Fruit fly (Drosophila melanogaster) whole organism, adult: ENCODE data around the gene LysB.

Experiments used
- CG11617 ChIP-seq: fragments of 200-800 bp; sonication (Bioruptor generic); optimal IDR thresholded peaks from 2 replicates; lab custom pipeline; 2017; ENCODE audit warnings: mild to moderate bottlenecking, missing biosample characterization, missing genetic modification reagents, missing genetic modification characterization
- CG12768 ChIP-seq: fragments of 200-800 bp; sonication (Bioruptor generic); optimal IDR thresholded peaks from 2 replicates; lab custom pipeline; 2017; ENCODE audit warnings: missing biosample characterization, missing genetic modification characterization, mild to moderate bottlenecking, moderate library complexity, missing genetic modification reagents
- CG14711 ChIP-seq: fragments of 200-800 bp; sonication (Bioruptor generic); optimal IDR thresholded peaks from 2 replicates; lab custom pipeline; 2018; ENCODE audit warnings: missing biosample characterization, mild to moderate bottlenecking, missing genetic modification characterization, moderate library complexity
- CG1620 ChIP-seq: fragments of 200-800 bp; sonication (Bioruptor generic); optimal IDR thresholded peaks from 2 replicates; lab custom pipeline; 2016; ENCODE audit warnings: missing biosample characterization, missing genetic modification characterization
- CG33017 ChIP-seq: fragments of 200-800 bp; sonication (Bioruptor generic); optimal IDR thresholded peaks from 2 replicates; lab custom pipeline; 2018; ENCODE audit warnings: missing biosample characterization, mild to moderate bottlenecking, missing genetic modification characterization, moderate library complexity
- CG5204 ChIP-seq: fragments of 200-800 bp; sonication (Bioruptor generic); optimal IDR thresholded peaks from 2 replicates; lab custom pipeline; 2016; ENCODE audit warnings: missing biosample characterization, missing genetic modification characterization
- CG7045 ChIP-seq: fragments of 200-800 bp; sonication (Bioruptor generic); optimal IDR thresholded peaks from 2 replicates; lab custom pipeline; 2017; ENCODE audit warnings: missing biosample characterization, mild to moderate bottlenecking, missing genetic modification characterization
- CG7101 ChIP-seq: fragments of 200-800 bp; sonication (Bioruptor generic); optimal IDR thresholded peaks from 2 replicates; lab custom pipeline; 2018; ENCODE audit warnings: missing biosample characterization, mild to moderate bottlenecking, missing genetic modification characterization, moderate library complexity
- Clk ChIP-seq: fragments of 200-800 bp; sonication (Bioruptor generic); optimal IDR thresholded peaks from 2 replicates; lab custom pipeline; 2017; ENCODE audit warnings: missing biosample characterization, missing genetic modification characterization
- Crg-1 ChIP-seq: fragments of 200-800 bp; sonication (Bioruptor generic); optimal IDR thresholded peaks from 2 replicates; lab custom pipeline; 2016; ENCODE audit warnings: missing biosample characterization, missing genetic modification characterization
- Hr96 ChIP-seq: fragments of 200-800 bp; sonication (Bioruptor generic); optimal IDR thresholded peaks from 2 replicates; lab custom pipeline; 2016; ENCODE audit warnings: missing biosample characterization, missing genetic modification characterization
- Mnt ChIP-seq: fragments of 200-800 bp; sonication (Bioruptor generic); optimal IDR thresholded peaks from 2 replicates; lab custom pipeline; 2016; ENCODE audit warnings: missing biosample characterization, mild to moderate bottlenecking, missing genetic modification characterization
- bab1 ChIP-seq: fragments of 200-800 bp; sonication (Bioruptor generic); optimal IDR thresholded peaks from 3 replicates; lab custom pipeline; 2019; ENCODE audit warnings: missing biosample characterization, mild to moderate bottlenecking, missing genetic modification characterization, moderate library complexity
- cic ChIP-seq: fragments of 200-800 bp; sonication (Bioruptor generic); optimal IDR thresholded peaks from 2 replicates; lab custom pipeline; 2017; ENCODE audit warnings: missing biosample characterization, mild to moderate bottlenecking, missing genetic modification characterization, moderate library complexity
- cnc ChIP-seq, 2 experiments: fragments of >200 bp; optimal IDR thresholded peaks; 2 replicates each; lab custom pipeline; 2017
- kay ChIP-seq: fragments of 200-800 bp; sonication (Bioruptor generic); peaks from one replicate; lab custom pipeline; 2016; ENCODE audit warnings: missing biosample characterization, missing genetic modification characterization, borderline replicate concordance
- ovo ChIP-seq: fragments of 200-800 bp; sonication (Bioruptor generic); optimal IDR thresholded peaks from 2 replicates; lab custom pipeline; 2016; ENCODE audit warnings: missing biosample characterization, missing genetic modification characterization
- pad ChIP-seq: fragments of 200-800 bp; sonication (Bioruptor generic); optimal IDR thresholded peaks from 3 replicates; lab custom pipeline; 2017; ENCODE audit warnings: missing biosample characterization, missing genetic modification characterization, mild to moderate bottlenecking, moderate library complexity, missing genetic modification reagents
- tj ChIP-seq: fragments of 200-800 bp; sonication (Bioruptor generic); optimal IDR thresholded peaks from 3 replicates; lab custom pipeline; 2017; ENCODE audit warnings: missing biosample characterization, mild to moderate bottlenecking, missing genetic modification characterization, moderate library complexity
- toe ChIP-seq: fragments of 200-800 bp; sonication (Bioruptor generic); optimal IDR thresholded peaks from 2 replicates; lab custom pipeline; 2016; ENCODE audit warnings: missing biosample characterization, missing genetic modification characterization

LysB gene

dm6 chr3L:1206682-1207421 lies at the start of gene LysB:
TSS of gene LysB (plus strand) at chr3L:1207371.
- TF ChIP-seq cnc (optimal IDR thresholded peaks at IDR 0.05; lab: Kevin White, UChicago) = no peak
- TF ChIP-seq Crg-1 (GFP tag; lab: Kevin White, UChicago) = no peak
- no peak for TF ChIP-seq CG5204
- TF ChIP-seq ovo = no peak
- TF ChIP-seq Hr96 (GFP tag; lab: Kevin White, UChicago) = no peak
- no peak for TF ChIP-seq Mnt (GFP tag; lab: Kevin White, UChicago)
- TF ChIP-seq kay (GFP tag; lab: Kevin White, UChicago) = no peak
- TF ChIP-seq CG1620 (GFP tag; lab: Kevin White, UChicago) = no peak
- TF ChIP-seq bab1 (GFP tag; lab: Kevin White, UChicago) = no peak
- no peak for TF ChIP-seq CG12768 (GFP tag; lab: Kevin White, UChicago)
- TF ChIP-seq CG33017 (tag; lab: Kevin White, UChicago) = no peak
- no peak for TF ChIP-seq toe

dm6 chr3L:1165808-1166207 lies 41.4 kb upstream of the LysB start:
- no peak for TF ChIP-seq bab1 (GFP tag; lab: Kevin White, UChicago)
- TF ChIP-seq cic (GFP tag; lab: Kevin White, UChicago) = no peak
- TF ChIP-seq CG5204 = no peak
- no peak for TF ChIP-seq CG12768 (GFP tag; lab: Kevin White, UChicago)
- no peak for TF ChIP-seq ovo
- TF ChIP-seq CG14711 (tag; lab: Kevin White, UChicago) = no peak
- TF ChIP-seq pad (GFP tag; lab: Kevin White, UChicago) = no peak
- no peak for TF ChIP-seq cnc (optimal IDR thresholded peaks at IDR 0.05; lab: Kevin White, UChicago)
- TF ChIP-seq tj = no peak

dm6 chr3L:1166266-1166665 lies 40.9 kb upstream of the LysB start:
- TF ChIP-seq cnc (optimal IDR thresholded peaks at IDR 0.05; lab: Kevin White, UChicago) (no peak), CG11617 (GFP tag; lab: Kevin White, UChicago) (peak; percentile 66), cic (GFP tag; lab: Kevin White, UChicago) (peak; percentile 85), CG5204 (no peak), Crg-1 (GFP tag; lab: Kevin White, UChicago) (peak; percentile 91), ovo (peak; percentile 86), CG14711 (tag; lab: Kevin White, UChicago) (peak; percentile 72), Mnt (GFP tag; lab: Kevin White, UChicago) (peak; percentile 41), Clk (GFP tag; lab: Kevin White, UChicago) (peak; percentile 46), toe (peak; percentile 48), CG1620 (GFP tag; lab: Kevin White, UChicago) (peak; percentile 58), kay (GFP tag; lab: Kevin White, UChicago) (no peak), CG7045 (GFP tag; lab: Kevin White, UChicago) (peak; percentile 86), CG12768 (GFP tag; lab: Kevin White, UChicago) (peak; percentile 86), pad (GFP tag; lab: Kevin White, UChicago) (peak; percentile 61), tj (no peak), CG7101 (tag; lab: Kevin White, UChicago) (peak; percentile 87), CG33017 (tag; lab: Kevin White, UChicago) (peak; percentile 63), Hr96 (GFP tag; lab: Kevin White, UChicago) (peak; percentile 46), bab1 (GFP tag; lab: Kevin White, UChicago) (no peak)

dm6 chr3L:1166945-1167913 lies 39.9 kb upstream of the LysB start:
- TF ChIP-seq CG7045 (GFP tag; lab: Kevin White, UChicago) (no peak), CG1620 (GFP tag; lab: Kevin White, UChicago) (no peak), CG12768 (GFP tag; lab: Kevin White, UChicago) (no peak), kay (GFP tag; lab: Kevin White, UChicago) (no peak), Mnt (GFP tag; lab: Kevin White, UChicago) (no peak), cnc (optimal IDR thresholded peaks at IDR 0.05; lab: Kevin White, UChicago) (no peak)

dm6 chr3L:1168445-1168844 lies 38.7 kb upstream of the LysB start:
- TF ChIP-seq CG5204 = no peak
- TF ChIP-seq CG7101 (tag; lab: Kevin White, UChicago) = no peak
- no peak for TF ChIP-seq CG7045 (GFP tag; lab: Kevin White, UChicago)
- TF ChIP-seq CG33017 (tag; lab: Kevin White, UChicago) = no peak
- TF ChIP-seq toe = no peak
- TF ChIP-seq bab1 (GFP tag; lab: Kevin White, UChicago) = no peak
- no peak for TF ChIP-seq cic (GFP tag; lab: Kevin White, UChicago)
- no peak for TF ChIP-seq cnc (optimal IDR thresholded peaks at IDR 0.05; lab: Kevin White, UChicago)

- no peak for TF ChIP-seq CG11617 (GFP tag; lab: Kevin White, UChicago)
- peak; percentile 8 for TF ChIP-seq CG7045 (GFP tag; lab: Kevin White, UChicago)
- no peak for TF ChIP-seq Mnt (GFP tag; lab: Kevin White, UChicago)
- TF ChIP-seq cic (GFP tag; lab: Kevin White, UChicago) = peak; percentile 27
Observed at dm6 chr3L:1169617-1170016, 37.6 kb upstream of the LysB start.
